Worm (Caenorhabditis elegans) whole organism, L1 larva: ENCODE data around the gene srj-1.

Experiments used
- C34B4.2 ChIP-seq: sonication (generic microtip); optimal IDR thresholded peaks from 2 replicates; lab custom pipeline; 2017; ENCODE audit warnings: mild to moderate bottlenecking, missing genetic modification characterization, missing compliant biosample characterization
- aha-1 ChIP-seq: fragments of 150-350 bp; optimal IDR thresholded peaks from 2 replicates; lab custom pipeline; 2014; ENCODE audit warnings: missing biosample characterization, missing genetic modification characterization
- ama-1 ChIP-seq: fragments of 150-350 bp; optimal IDR thresholded peaks from 2 replicates; lab custom pipeline; 2014
- blmp-1 ChIP-seq: fragments of 150-350 bp; optimal IDR thresholded peaks from 2 replicates; lab custom pipeline; 2014; ENCODE audit warnings: missing biosample characterization, missing genetic modification characterization
- ceh-63 ChIP-seq: fragments of 200-800 bp; sonication (Bioruptor generic); optimal IDR thresholded peaks from 2 replicates; lab custom pipeline; 2018; ENCODE audit warnings: mild to moderate bottlenecking, missing genetic modification characterization, missing compliant biosample characterization
- ceh-8 ChIP-seq: fragments of 200-800 bp; sonication (Bioruptor generic); optimal IDR thresholded peaks from 2 replicates; lab custom pipeline; 2018; ENCODE audit warnings: mild to moderate bottlenecking, missing genetic modification characterization, moderate library complexity, missing compliant biosample characterization
- ceh-82 ChIP-seq, 3 experiments: fragments of 150-350 bp in 1 of 3; sonication (generic microtip) in 2 of 3; optimal IDR thresholded peaks; 2 replicates each; lab custom pipeline; 2014 to 2017; ENCODE audit warnings: missing biosample characterization in 3 of 3, missing genetic modification characterization in 3 of 3
- ces-1 ChIP-seq: fragments of 150-350 bp; optimal IDR thresholded peaks from 2 replicates; lab custom pipeline; 2014; ENCODE audit warnings: missing biosample characterization, missing genetic modification reagents, missing genetic modification characterization
- dpl-1 ChIP-seq, 3 experiments: fragments of 150-350 bp in 2 of 3; sonication (generic microtip) in 1 of 3; optimal IDR thresholded peaks; 2 replicates each; lab custom pipeline; 2014 to 2017; ENCODE audit warnings: missing biosample characterization in 3 of 3, missing genetic modification characterization in 3 of 3, missing genetic modification reagents in 3 of 3
- efl-1 ChIP-seq, 4 experiments: fragments of 150-350 bp; optimal IDR thresholded peaks in 3 of 4; peaks in 1 of 4; 1 replicate in 1 of 4; 2 replicates in 3 of 4; lab custom pipeline; 2014; ENCODE audit warnings: missing biosample characterization in 2 of 4, missing genetic modification characterization in 2 of 4, missing genetic modification reagents in 2 of 4
- efl-3 ChIP-seq: fragments of 200-800 bp; sonication (Bioruptor generic); optimal IDR thresholded peaks from 2 replicates; lab custom pipeline; 2018; ENCODE audit warnings: mild to moderate bottlenecking, missing genetic modification characterization, missing compliant biosample characterization
- elt-2 ChIP-seq: sonication (generic microtip); optimal IDR thresholded peaks from 2 replicates; lab custom pipeline; 2016; ENCODE audit warnings: missing genetic modification characterization, mild to moderate bottlenecking, inconsistent platforms, missing compliant biosample characterization, missing genetic modification reagents
- elt-3 ChIP-seq, 6 experiments: fragments of 150-350 bp in 1 of 6; sonication (generic microtip); optimal IDR thresholded peaks; 2 replicates each; lab custom pipeline; 2017 to 2018; ENCODE audit warnings: missing biosample characterization in 6 of 6, missing genetic modification characterization in 6 of 6, inconsistent platforms in 1 of 6
- ets-5 ChIP-seq: fragments of 200-800 bp; sonication (Bioruptor generic); IDR thresholded peaks from 2 replicates; pipeline ENCODE4 v1.3.6; 2022; ENCODE audit warnings: missing genetic modification characterization, missing compliant biosample characterization
- fkh-8 ChIP-seq: sonication (generic microtip); optimal IDR thresholded peaks from 2 replicates; lab custom pipeline; 2016; ENCODE audit warnings: mild to moderate bottlenecking, missing genetic modification characterization, missing compliant biosample characterization
- hlh-17 ChIP-seq: fragments of 200-800 bp; sonication (Bioruptor generic); optimal IDR thresholded peaks from 2 replicates; lab custom pipeline; 2018; ENCODE audit warnings: missing genetic modification characterization, mild to moderate bottlenecking, missing compliant biosample characterization, moderate library complexity, borderline replicate concordance
- hpl-2 ChIP-seq: fragments of 150-350 bp; optimal IDR thresholded peaks from 2 replicates; lab custom pipeline; 2014; ENCODE audit warnings: missing biosample characterization, missing genetic modification reagents, missing genetic modification characterization
- lin-13 ChIP-seq: fragments of 150-350 bp; optimal IDR thresholded peaks from 2 replicates; lab custom pipeline; 2014; ENCODE audit warnings: missing biosample characterization, missing genetic modification reagents, missing genetic modification characterization
- lin-14 ChIP-seq: fragments of 200-800 bp; sonication (Bioruptor generic); optimal IDR thresholded peaks from 2 replicates; lab custom pipeline; 2018; ENCODE audit warnings: mild to moderate bottlenecking, missing genetic modification characterization, moderate library complexity, missing compliant biosample characterization
- lin-35 ChIP-seq, 2 experiments: fragments of 150-350 bp; optimal IDR thresholded peaks; 2 replicates each; lab custom pipeline; 2014; ENCODE audit warnings: missing biosample characterization in 2 of 2, missing genetic modification characterization in 2 of 2, missing genetic modification reagents in 2 of 2
- lin-39 ChIP-seq: fragments of 150-350 bp; optimal IDR thresholded peaks from 2 replicates; lab custom pipeline; 2014; ENCODE audit warnings: missing biosample characterization, missing genetic modification reagents, missing genetic modification characterization
- mdl-1 ChIP-seq, 2 experiments: fragments of 150-350 bp; optimal IDR thresholded peaks; 2 replicates each; lab custom pipeline; 2014 to 2017; ENCODE audit warnings: missing biosample characterization in 2 of 2, missing genetic modification characterization in 2 of 2, inconsistent platforms in 1 of 2
- mef-2 ChIP-seq: fragments of 150-350 bp; optimal IDR thresholded peaks from 2 replicates; lab custom pipeline; 2014; ENCODE audit warnings: missing biosample characterization, missing genetic modification characterization
- mep-1 ChIP-seq: fragments of 150-350 bp; optimal IDR thresholded peaks from 2 replicates; lab custom pipeline; 2014; ENCODE audit warnings: missing biosample characterization, missing genetic modification characterization
- nhr-11 ChIP-seq: fragments of 150-350 bp; optimal IDR thresholded peaks from 2 replicates; lab custom pipeline; 2014; ENCODE audit warnings: missing biosample characterization, missing genetic modification characterization
- nhr-12 ChIP-seq: sonication (generic microtip); optimal IDR thresholded peaks from 2 replicates; lab custom pipeline; 2017; ENCODE audit warnings: missing biosample characterization, missing genetic modification characterization
- nhr-20 ChIP-seq: sonication (generic microtip); optimal IDR thresholded peaks from 2 replicates; lab custom pipeline; 2016; ENCODE audit warnings: mild to moderate bottlenecking, missing genetic modification characterization, missing compliant biosample characterization
- nhr-237 ChIP-seq: fragments of 150-350 bp; optimal IDR thresholded peaks from 2 replicates; lab custom pipeline; 2014; ENCODE audit warnings: missing biosample characterization, missing genetic modification characterization
- nhr-47 ChIP-seq: sonication (generic microtip); optimal IDR thresholded peaks from 2 replicates; lab custom pipeline; 2016; ENCODE audit warnings: mild to moderate bottlenecking, missing genetic modification characterization, moderate library complexity, missing compliant biosample characterization
- nhr-71 ChIP-seq: sonication (generic microtip); optimal IDR thresholded peaks from 2 replicates; lab custom pipeline; 2016; ENCODE audit warnings: mild to moderate bottlenecking, missing genetic modification characterization, moderate library complexity, missing compliant biosample characterization
- nhr-76 ChIP-seq: sonication (generic microtip); optimal IDR thresholded peaks from 2 replicates; lab custom pipeline; 2017; ENCODE audit warnings: missing biosample characterization, missing genetic modification characterization
- nhr-77 ChIP-seq: fragments of 150-350 bp; optimal IDR thresholded peaks from 2 replicates; lab custom pipeline; 2014; ENCODE audit warnings: missing biosample characterization, missing genetic modification characterization
- nhr-85 ChIP-seq: sonication (generic microtip); peaks from one replicate; lab custom pipeline; 2016; ENCODE audit warnings: missing genetic modification characterization, inconsistent platforms, missing compliant biosample characterization
- nhr-90 ChIP-seq: sonication (generic microtip); optimal IDR thresholded peaks from 2 replicates; lab custom pipeline; 2016; ENCODE audit warnings: mild to moderate bottlenecking, missing genetic modification characterization, missing compliant biosample characterization; ENCODE audit not compliant: poor library complexity
- rnt-1 ChIP-seq: sonication (generic microtip); optimal IDR thresholded peaks from 2 replicates; lab custom pipeline; 2016; ENCODE audit warnings: mild to moderate bottlenecking, missing genetic modification characterization, moderate library complexity, missing compliant biosample characterization
- skn-1 ChIP-seq: fragments of 150-350 bp; optimal IDR thresholded peaks from 2 replicates; lab custom pipeline; 2014; ENCODE audit warnings: missing biosample characterization, missing genetic modification characterization
- snpc-4 ChIP-seq: fragments of 150-350 bp; optimal IDR thresholded peaks from 2 replicates; lab custom pipeline; 2014; ENCODE audit warnings: missing biosample characterization, missing genetic modification characterization
- sox-4 ChIP-seq: sonication (generic microtip); optimal IDR thresholded peaks from 2 replicates; lab custom pipeline; 2016; ENCODE audit warnings: missing genetic modification characterization, missing compliant biosample characterization
- sptf-1 ChIP-seq: fragments of 150-350 bp; optimal IDR thresholded peaks from 2 replicates; lab custom pipeline; 2014; ENCODE audit warnings: missing biosample characterization, missing genetic modification characterization
- sup-37 ChIP-seq: fragments of 200-800 bp; sonication (Bioruptor generic); optimal IDR thresholded peaks from 2 replicates; lab custom pipeline; 2018; ENCODE audit warnings: mild to moderate bottlenecking, missing genetic modification characterization, missing compliant biosample characterization
- swsn-7 ChIP-seq: sonication (generic microtip); optimal IDR thresholded peaks from 2 replicates; lab custom pipeline; 2016; ENCODE audit warnings: missing genetic modification characterization, missing compliant biosample characterization
- tbx-2 ChIP-seq: sonication (generic microtip); optimal IDR thresholded peaks from 2 replicates; lab custom pipeline; 2016; ENCODE audit warnings: missing genetic modification characterization, missing compliant biosample characterization
- tlp-1 ChIP-seq: fragments of 150-350 bp; optimal IDR thresholded peaks from 2 replicates; lab custom pipeline; 2014; ENCODE audit warnings: missing biosample characterization, missing genetic modification characterization
- unc-130 ChIP-seq: fragments of 150-350 bp; optimal IDR thresholded peaks from 2 replicates; lab custom pipeline; 2017; ENCODE audit warnings: missing biosample characterization, missing genetic modification characterization, inconsistent platforms
- zip-4 ChIP-seq: fragments of 200-800 bp; sonication (Bioruptor generic); optimal IDR thresholded peaks from 2 replicates; lab custom pipeline; 2018; ENCODE audit warnings: mild to moderate bottlenecking, missing genetic modification characterization, moderate library complexity, missing compliant biosample characterization
- ztf-11 ChIP-seq, 2 experiments: sonication (generic microtip); optimal IDR thresholded peaks; 2 replicates each; lab custom pipeline; 2016 to 2017; ENCODE audit warnings: missing genetic modification characterization in 2 of 2, missing biosample characterization in 1 of 2, missing compliant biosample characterization in 1 of 2
- ztf-4 ChIP-seq: fragments of 150-350 bp; optimal IDR thresholded peaks from 2 replicates; lab custom pipeline; 2014; ENCODE audit warnings: missing biosample characterization, missing genetic modification characterization

The srj-1 gene

ce11 chrIV:11915768-11916453 lies 49.3 kb downstream of the srj-1 start, which contains the start of gene ZK822.9 (continued):
- TF ChIP-seq swsn-7 (tag; lab: Kevin White, UChicago) (no peak), lin-39 (tag; lab: Kevin White, UChicago) (no peak), nhr-77 (no peak), mef-2 (tag; lab: Kevin White, UChicago) (no peak), dpl-1 (GFP tag; optimal IDR thresholded peaks at IDR 0.05; lab: Kevin White, UChicago) (no peak), ceh-8 (GFP tag; lab: Kevin White, UChicago) (no peak), lin-13 (no peak), fkh-8 (tag; lab: Kevin White, UChicago) (no peak), elt-2 (tag; lab: Kevin White, UChicago) (peak; percentile 48), tbx-2 (tag; lab: Kevin White, UChicago) (no peak), elt-3 (tag; optimal IDR thresholded peaks at IDR 0.05; lab: Kevin White, UChicago) (peak in 2 of 6 experiments; percentile 9 to 25), lin-35 (GFP tag; optimal IDR thresholded peaks at IDR 0.05; lab: Kevin White, UChicago) (peak in 1 of 2 experiments; percentile 50), nhr-20 (tag; lab: Kevin White, UChicago) (peak; percentile 38), nhr-76 (tag; lab: Kevin White, UChicago) (no peak), sox-4 (tag; lab: Kevin White, UChicago) (no peak), efl-3 (no peak), ceh-82 (tag; optimal IDR thresholded peaks at IDR 0.05; lab: Kevin White, UChicago) (no peak), ets-5 (GFP tag; lab: Robert Waterston, UW) (no peak), ama-1 (no peak), ces-1 (GFP tag; lab: Kevin White, UChicago) (no peak), skn-1 (no peak)
- TF ChIP-seq, all 84 proteins: peak for 10

ce11 chrIV:11914837-11915737 lies 50.1 kb downstream of the srj-1 start, which contains the start of gene fat-6:
TSS of gene fat-6 (minus strand) at chrIV:11915687.
- TF ChIP-seq efl-3 (no peak), sup-37 (no peak), ceh-63 (GFP tag; lab: Kevin White, UChicago) (no peak), nhr-11 (no peak), elt-3 (tag; optimal IDR thresholded peaks at IDR 0.05; lab: Kevin White, UChicago) (peak in 3 of 6 experiments; percentile 59 to 60 (median 59)), lin-35 (GFP tag; optimal IDR thresholded peaks at IDR 0.05; lab: Kevin White, UChicago) (peak in 1 of 2 experiments; percentile 24), hlh-17 (GFP tag; lab: Kevin White, UChicago) (no peak), ztf-11 (tag; optimal IDR thresholded peaks at IDR 0.05; lab: Kevin White, UChicago) (no peak), nhr-237 (tag; lab: Kevin White, UChicago) (no peak), lin-14 (peak; percentile 58), snpc-4 (no peak), nhr-20 (tag; lab: Kevin White, UChicago) (peak; percentile 32), zip-4 (GFP tag; lab: Kevin White, UChicago) (no peak), ztf-4 (tag; lab: Kevin White, UChicago) (no peak), fkh-8 (tag; lab: Kevin White, UChicago) (no peak), rnt-1 (tag; lab: Kevin White, UChicago) (no peak), nhr-85 (peak; percentile 80), nhr-90 (tag; lab: Kevin White, UChicago) (no peak), sptf-1 (tag; lab: Kevin White, UChicago) (no peak), dpl-1 (GFP tag; optimal IDR thresholded peaks at IDR 0.05; lab: Kevin White, UChicago) (no peak), C34B4.2 (tag; lab: Kevin White, UChicago) (no peak), mdl-1 (tag; optimal IDR thresholded peaks at IDR 0.05; lab: Kevin White, UChicago) (peak in 1 of 2 experiments; percentile 21), nhr-12 (no peak), aha-1 (no peak), unc-130 (tag; lab: Kevin White, UChicago) (no peak), efl-1 (optimal IDR thresholded peaks at IDR 0.05; lab: Kevin White, UChicago) (no peak), efl-1 (GFP tag; optimal IDR thresholded peaks at IDR 0.05 in 1 of 2; lab: Kevin White, UChicago) (peak in 1 of 2 experiments; percentile 83), tlp-1 (tag; lab: Kevin White, UChicago) (peak; percentile 24), blmp-1 (tag; lab: Kevin White, UChicago) (peak; percentile 23), mep-1 (tag; lab: Kevin White, UChicago) (peak; percentile 31), nhr-47 (peak; percentile 2), sox-4 (tag; lab: Kevin White, UChicago) (no peak), hpl-2 (GFP tag; lab: Kevin White, UChicago) (no peak), elt-2 (tag; lab: Kevin White, UChicago) (peak; percentile 49), nhr-71 (tag; lab: Kevin White, UChicago) (peak; percentile 31)
